Worm (Caenorhabditis elegans): ENCODE results near the gene F44A2.5.

DNA sequence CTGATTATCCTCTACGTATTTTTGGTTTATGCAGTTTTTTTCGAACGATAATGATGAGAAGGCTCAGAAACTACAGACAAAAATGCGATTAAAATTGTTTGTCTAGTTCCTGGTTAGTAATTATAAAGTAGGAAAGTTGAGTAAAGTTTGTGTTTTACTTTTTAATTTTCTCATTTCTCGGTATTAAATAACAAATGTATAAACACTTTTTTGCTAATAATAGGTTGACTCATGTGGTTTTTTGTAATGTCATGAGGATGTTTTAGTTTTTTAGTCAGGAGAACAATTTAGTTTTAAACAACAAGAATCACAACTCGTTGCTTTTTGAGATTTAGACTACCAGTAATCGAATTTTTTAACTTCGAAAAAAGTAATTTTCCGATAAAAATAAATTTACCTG lies 24.8 kb upstream of the F44A2.5 start:
- TF ChIP-seq ama-1 (optimal IDR thresholded peaks at IDR 0.05) (no peak), elt-2 (tag; optimal IDR thresholded peaks at IDR 0.05) (no peak), ceh-24 (tag; optimal IDR thresholded peaks at IDR 0.05) (no peak), unc-42 (tag; optimal IDR thresholded peaks at IDR 0.05) (no peak), Y22D7AL.16 (tag; optimal IDR thresholded peaks at IDR 0.05) (no peak), ceh-14 (tag; optimal IDR thresholded peaks at IDR 0.05) (no peak), ceh-34 (tag; optimal IDR thresholded peaks at IDR 0.05) (no peak), tbx-2 (tag; optimal IDR thresholded peaks at IDR 0.05) (no peak)
